Worm (Caenorhabditis elegans): Measurements from ENCODE around the gene srg-7.

The srg-7 gene

ce11 chrIII:6280070-6280596, 12.2 kb upstream of the srg-7 start, which contains the start of gene hmg-1.2 (continued):
- TF ChIP-seq cey-2 (tag; optimal IDR thresholded peaks at IDR 0.05; ENCODE audit: borderline replicate concordance, insufficient read depth) (no peak), nhr-25 (tag; optimal IDR thresholded peaks at IDR 0.05; ENCODE audit: borderline replicate concordance, insufficient read depth) (peak; percentile 7), pqm-1 (tag; optimal IDR thresholded peaks at IDR 0.05) (no peak), Y48G9A.11 (GFP tag; IDR thresholded peaks at IDR 0.05) (no peak), unc-62 (GFP tag; optimal IDR thresholded peaks at IDR 0.05 in 1 of 2) (peak in 1 of 2 experiments; percentile 99), unc-62 (tag; optimal IDR thresholded peaks at IDR 0.05) (no peak), ceh-82 (tag; optimal IDR thresholded peaks at IDR 0.05) (no peak), ceh-28 (tag; optimal IDR thresholded peaks at IDR 0.05) (no peak), rbr-2 (tag; optimal IDR thresholded peaks at IDR 0.05) (peak; percentile 92), pha-4 (GFP tag; IDR thresholded peaks at IDR 0.05) (peak; percentile 67), pha-4 (tag; optimal IDR thresholded peaks at IDR 0.05) (peak; percentile 20), daf-8 (GFP tag; IDR thresholded peaks at IDR 0.05) (no peak), aha-1 (tag) (peak; percentile 91), daf-12 (tag; optimal IDR thresholded peaks at IDR 0.05) (no peak), zip-2 (tag; optimal IDR thresholded peaks at IDR 0.05) (no peak), snpc-1.2 (GFP tag; IDR thresholded peaks at IDR 0.05) (no peak), Y5F2A.4 (GFP tag; optimal IDR thresholded peaks at IDR 0.05) (no peak), hmg-1.1 (GFP tag; IDR thresholded peaks at IDR 0.05) (peak; percentile 92), gei-8 (GFP tag; optimal IDR thresholded peaks at IDR 0.05) (peak; percentile 30), F37D6.2 (tag; optimal IDR thresholded peaks at IDR 0.05) (peak; percentile 61), unc-130 (GFP tag; optimal IDR thresholded peaks at IDR 0.05) (no peak), lin-38 (GFP tag; IDR thresholded peaks at IDR 0.05) (peak; percentile 52), mes-2 (tag; optimal IDR thresholded peaks at IDR 0.05; ENCODE audit: poor library complexity, severe bottlenecking) (peak; percentile 66), nhr-28 (tag; optimal IDR thresholded peaks at IDR 0.05) (peak; percentile 88), daf-16 (GFP tag; optimal IDR thresholded peaks at IDR 0.05) (peak; percentile 66 to 81), daf-16 (tag; optimal IDR thresholded peaks at IDR 0.05) (peak; percentile 67), R02D3.7 (tag; optimal IDR thresholded peaks at IDR 0.05) (no peak), D1046.2 (GFP tag; IDR thresholded peaks at IDR 0.05) (no peak), mdt-29 (GFP tag; IDR thresholded peaks at IDR 0.05) (no peak), nhr-42 (GFP tag; IDR thresholded peaks at IDR 0.05) (no peak), zag-1 (tag; optimal IDR thresholded peaks at IDR 0.05) (no peak), madf-5 (GFP tag; IDR thresholded peaks at IDR 0.05) (no peak), hlh-30 (tag; optimal IDR thresholded peaks at IDR 0.05; ENCODE audit: insufficient read depth) (peak; percentile 93), mdl-1 (tag; optimal IDR thresholded peaks at IDR 0.05) (peak; percentile 83 to 87), jun-1 (tag; optimal IDR thresholded peaks at IDR 0.05) (peak; percentile 60), dmd-8 (GFP tag; IDR thresholded peaks at IDR 0.05) (peak; percentile 64; the same call in 1 of the 2 replicates), zfp-3 (GFP tag; conservative IDR thresholded peaks at IDR 0.05) (peak; percentile 70; the same call in 1 of the 2 replicates), daf-19 (GFP tag; conservative IDR thresholded peaks at IDR 0.05) (0 out of 2 replicates have a peak, but pooled peaks have one; percentile 66), T20F7.1 (GFP tag; optimal IDR thresholded peaks at IDR 0.05) (peak; percentile 59), F26F4.8 (GFP tag; conservative IDR thresholded peaks at IDR 0.05) (no peak), ceh-62 (tag; optimal IDR thresholded peaks at IDR 0.05) (no peak), hif-1 (tag; optimal IDR thresholded peaks at IDR 0.05) (peak in 1 of 2 experiments; percentile 78), dmd-9 (GFP tag; IDR thresholded peaks at IDR 0.05) (no peak), F49E8.2 (tag; optimal IDR thresholded peaks at IDR 0.05; ENCODE audit: borderline replicate concordance) (no peak), ceh-20 (GFP tag; IDR thresholded peaks at IDR 0.05) (0 out of 2 replicates have a peak, but pooled peaks have one; percentile 44), nhr-48 (tag; optimal IDR thresholded peaks at IDR 0.05) (peak; percentile 68), lsy-2 (tag; optimal IDR thresholded peaks at IDR 0.05) (peak; percentile 54 to 83), T26A8.4 (GFP tag; IDR thresholded peaks at IDR 0.05) (peak; percentile 84), ztf-11 (tag; optimal IDR thresholded peaks at IDR 0.05) (no peak), spr-1 (tag; optimal IDR thresholded peaks at IDR 0.05) (peak; percentile 70), lin-29 (GFP tag; IDR thresholded peaks at IDR 0.05) (no peak)
